Worm (Caenorhabditis elegans) whole organism, L4 larva: ENCODE measurements around the gene fbxa-80.

Experiments
- ceh-28 ChIP-seq: fragments of 150-350 bp; optimal IDR thresholded peaks from 2 replicates; lab custom pipeline; 2014; ENCODE audit warnings: missing biosample characterization, missing genetic modification reagents, missing genetic modification characterization
- duxl-1 ChIP-seq: sonication (generic microtip); optimal IDR thresholded peaks from 2 replicates; lab custom pipeline; 2016; ENCODE audit warnings: mild to moderate bottlenecking, missing genetic modification characterization, moderate library complexity, missing compliant biosample characterization; ENCODE audit not compliant: poor library complexity
- dve-1 ChIP-seq: sonication (generic microtip); optimal IDR thresholded peaks from 2 replicates; lab custom pipeline; 2017; ENCODE audit warnings: antibody characterized with exemption, mild to moderate bottlenecking, missing genetic modification characterization, missing compliant biosample characterization; ENCODE audit not compliant: insufficient read depth
- mdl-1 ChIP-seq, 2 experiments: fragments of 150-350 bp in 1 of 2; sonication (generic microtip) in 1 of 2; optimal IDR thresholded peaks; 2 replicates each; lab custom pipeline; 2014 to 2017; ENCODE audit warnings: missing biosample characterization in 2 of 2, missing genetic modification characterization in 2 of 2
- nhr-237 ChIP-seq: sonication (generic microtip); optimal IDR thresholded peaks from 2 replicates; lab custom pipeline; 2017; ENCODE audit warnings: missing biosample characterization, missing genetic modification characterization
- nhr-41 ChIP-seq: fragments of 200-800 bp; sonication (Bioruptor generic); IDR thresholded peaks from 2 replicates; pipeline ENCODE4 v1.3.6; 2022; ENCODE audit warnings: missing genetic modification reagents, missing genetic modification characterization, missing compliant biosample characterization
- nhr-77 ChIP-seq: fragments of 150-350 bp; optimal IDR thresholded peaks from 2 replicates; lab custom pipeline; 2014; ENCODE audit warnings: missing biosample characterization, missing genetic modification characterization
- skn-1 ChIP-seq: fragments of 150-350 bp; optimal IDR thresholded peaks from 2 replicates; lab custom pipeline; 2014; ENCODE audit warnings: missing biosample characterization, missing genetic modification characterization
- ztf-11 ChIP-seq: fragments of 150-350 bp; optimal IDR thresholded peaks from 2 replicates; lab custom pipeline; 2014; ENCODE audit warnings: missing biosample characterization, missing genetic modification characterization

DNA sequence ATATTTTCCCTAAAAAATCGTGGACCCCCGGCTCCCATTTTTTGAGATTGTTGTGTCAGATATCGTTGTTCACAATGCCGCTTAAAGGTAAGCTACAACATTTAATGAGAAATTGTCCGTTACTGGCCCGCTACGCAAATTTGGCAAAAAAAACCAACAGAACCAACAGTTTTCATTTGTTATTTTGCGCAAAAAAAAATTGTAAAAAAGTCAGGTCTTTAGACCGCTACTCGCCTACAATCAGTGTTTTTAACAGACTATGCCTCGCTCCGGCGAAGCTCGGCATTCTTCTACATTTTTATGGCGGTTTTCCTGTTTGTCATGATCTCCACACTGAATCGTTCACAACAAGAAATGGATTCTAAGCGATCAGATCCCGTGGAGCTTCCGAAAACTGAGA is 6.1 kb downstream of the fbxa-80 start, which contains the start of gene Y82E9BL.12:
- TF ChIP-seq nhr-77 (tag; lab: Kevin White, UChicago) (no peak), nhr-41 (no peak), nhr-237 (tag; lab: Kevin White, UChicago) (no peak), mdl-1 (tag; optimal IDR thresholded peaks at IDR 0.05; lab: Kevin White, UChicago) (no peak), ceh-28 (no peak), skn-1 (no peak), dve-1 (tag; lab: Kevin White, UChicago) (no peak), ztf-11 (tag; lab: Kevin White, UChicago) (no peak), duxl-1 (tag; lab: Kevin White, UChicago) (no peak)
